Worm (Caenorhabditis elegans): Measurements from ENCODE around the gene R09D1.13.

The R09D1.13 gene

DNA sequence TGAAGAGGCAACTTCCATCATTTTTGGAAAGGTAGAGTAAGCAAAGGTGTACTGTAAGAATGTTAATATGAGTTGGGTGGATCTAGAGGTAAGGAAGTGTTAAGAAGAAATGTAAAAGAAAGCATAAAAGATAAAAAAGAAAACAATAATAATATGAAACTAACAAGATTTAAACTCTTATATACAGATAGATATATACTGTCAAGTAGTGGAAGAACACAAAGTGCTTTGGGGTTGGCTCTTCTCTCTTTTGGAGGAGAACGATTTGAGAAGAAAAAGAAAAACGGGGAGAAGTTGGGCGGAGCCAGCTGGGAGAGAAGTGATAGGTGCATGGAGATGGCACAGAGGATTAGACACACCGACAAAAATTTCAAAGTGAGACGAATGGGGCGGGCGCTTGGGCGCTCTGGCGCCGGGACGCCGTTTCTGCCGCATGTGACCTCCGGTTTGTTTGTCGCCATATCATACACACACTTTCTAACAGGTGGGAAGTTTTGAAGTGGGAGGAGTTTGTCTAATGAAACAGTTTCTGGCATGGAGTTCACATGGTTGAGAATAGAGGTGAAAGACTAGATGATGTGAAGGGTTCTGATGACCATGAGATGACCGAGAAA, 42.2 kb upstream of the R09D1.13 start, which contains the start of gene T19H5.4 (continued):
- TF ChIP-seq nhr-28 (tag; optimal IDR thresholded peaks at IDR 0.05) (no peak), nhr-12 (tag; optimal IDR thresholded peaks at IDR 0.05) (no peak), lin-39 (tag; optimal IDR thresholded peaks at IDR 0.05) (no peak), mdl-1 (tag; optimal IDR thresholded peaks at IDR 0.05) (no peak), lin-15B (tag; optimal IDR thresholded peaks at IDR 0.05) (no peak), daf-12 (tag; optimal IDR thresholded peaks at IDR 0.05) (no peak), ceh-16 (tag; optimal IDR thresholded peaks at IDR 0.05) (no peak), hmg-11 (tag; optimal IDR thresholded peaks at IDR 0.05) (no peak), nhr-77 (tag; optimal IDR thresholded peaks at IDR 0.05) (no peak), ztf-4 (tag; optimal IDR thresholded peaks at IDR 0.05) (no peak), ceh-28 (tag; optimal IDR thresholded peaks at IDR 0.05) (no peak), unc-62 (GFP tag; optimal IDR thresholded peaks at IDR 0.05) (no peak), nhr-67 (tag; optimal IDR thresholded peaks at IDR 0.05) (no peak), ztf-11 (tag; optimal IDR thresholded peaks at IDR 0.05) (no peak), nhr-43 (tag; optimal IDR thresholded peaks at IDR 0.05; ENCODE audit: poor library complexity, severe bottlenecking) (peak; percentile 59), pqm-1 (tag; optimal IDR thresholded peaks at IDR 0.05) (peak; percentile 34), unc-39 (tag; optimal IDR thresholded peaks at IDR 0.05) (no peak), skn-1 (tag; optimal IDR thresholded peaks at IDR 0.05) (no peak), ceh-82 (tag; optimal IDR thresholded peaks at IDR 0.05) (no peak), ZK546.5 (tag; optimal IDR thresholded peaks at IDR 0.05) (no peak), ama-1 (optimal IDR thresholded peaks at IDR 0.05) (peak; percentile 16), aly-2 (tag; optimal IDR thresholded peaks at IDR 0.05) (no peak), fkh-2 (tag; optimal IDR thresholded peaks at IDR 0.05) (no peak), elt-1 (tag; optimal IDR thresholded peaks at IDR 0.05) (no peak), lsy-12 (tag; optimal IDR thresholded peaks at IDR 0.05) (peak; percentile 14)

ce11 chrII:9485081-9485730, 39.9 kb upstream of the R09D1.13 start:
- TF ChIP-seq mml-1 (tag; optimal IDR thresholded peaks at IDR 0.05) (no peak), pha-4 (tag; optimal IDR thresholded peaks at IDR 0.05) (peak; percentile 91), aly-2 (tag; optimal IDR thresholded peaks at IDR 0.05) (no peak), egl-5 (tag; optimal IDR thresholded peaks at IDR 0.05) (no peak), ceh-16 (tag; optimal IDR thresholded peaks at IDR 0.05) (no peak), nhr-11 (tag; optimal IDR thresholded peaks at IDR 0.05) (no peak), R02D3.7 (tag; optimal IDR thresholded peaks at IDR 0.05) (no peak)

ce11 chrII:9483342-9483741, 38.1 kb upstream of the R09D1.13 start:
- TF ChIP-seq nfya-1 (tag; optimal IDR thresholded peaks at IDR 0.05; ENCODE audit: insufficient read depth) (no peak), tbx-2 (tag; optimal IDR thresholded peaks at IDR 0.05) (no peak), elt-2 (tag; optimal IDR thresholded peaks at IDR 0.05) (peak; percentile 72), sea-2 (GFP tag; optimal IDR thresholded peaks at IDR 0.05) (no peak), jun-1 (tag; optimal IDR thresholded peaks at IDR 0.05) (peak; percentile 22), ceh-28 (tag; optimal IDR thresholded peaks at IDR 0.05) (no peak), pqm-1 (tag; optimal IDR thresholded peaks at IDR 0.05) (peak; percentile 71), nhr-11 (tag; optimal IDR thresholded peaks at IDR 0.05) (no peak)

DNA sequence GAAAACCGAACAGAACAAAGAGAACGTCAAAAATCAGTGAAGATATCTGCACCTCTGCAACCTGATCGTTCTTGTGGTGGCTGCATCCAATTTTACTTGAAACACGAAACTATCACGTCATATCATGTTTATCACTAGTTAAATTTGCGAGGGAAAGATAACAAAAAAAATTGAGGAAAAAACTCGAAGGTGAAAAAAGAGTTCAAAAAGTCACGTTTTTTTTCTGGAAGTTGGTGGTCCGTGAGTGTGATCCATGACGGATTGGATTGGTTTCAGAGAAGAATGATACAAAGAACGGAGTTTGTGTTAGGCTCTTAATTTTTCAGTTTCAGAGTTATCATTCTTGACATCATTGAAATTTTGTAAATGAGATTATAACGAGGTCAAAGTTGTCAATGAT, 37.3 kb upstream of the R09D1.13 start:
- TF ChIP-seq ZK546.5 (tag; optimal IDR thresholded peaks at IDR 0.05) (no peak), elt-2 (tag; optimal IDR thresholded peaks at IDR 0.05) (peak; percentile 71), elt-3 (tag; optimal IDR thresholded peaks at IDR 0.05) (no peak), eor-1 (tag; optimal IDR thresholded peaks at IDR 0.05) (no peak), pqm-1 (tag; optimal IDR thresholded peaks at IDR 0.05) (peak; percentile 33), lsy-12 (tag; optimal IDR thresholded peaks at IDR 0.05) (no peak), nhr-12 (tag; optimal IDR thresholded peaks at IDR 0.05) (no peak)

Measured in whole organism, L3 larva.